Worm (Caenorhabditis elegans): ENCODE measurements around the gene chmp-7.

chmp-7 gene

DNA sequence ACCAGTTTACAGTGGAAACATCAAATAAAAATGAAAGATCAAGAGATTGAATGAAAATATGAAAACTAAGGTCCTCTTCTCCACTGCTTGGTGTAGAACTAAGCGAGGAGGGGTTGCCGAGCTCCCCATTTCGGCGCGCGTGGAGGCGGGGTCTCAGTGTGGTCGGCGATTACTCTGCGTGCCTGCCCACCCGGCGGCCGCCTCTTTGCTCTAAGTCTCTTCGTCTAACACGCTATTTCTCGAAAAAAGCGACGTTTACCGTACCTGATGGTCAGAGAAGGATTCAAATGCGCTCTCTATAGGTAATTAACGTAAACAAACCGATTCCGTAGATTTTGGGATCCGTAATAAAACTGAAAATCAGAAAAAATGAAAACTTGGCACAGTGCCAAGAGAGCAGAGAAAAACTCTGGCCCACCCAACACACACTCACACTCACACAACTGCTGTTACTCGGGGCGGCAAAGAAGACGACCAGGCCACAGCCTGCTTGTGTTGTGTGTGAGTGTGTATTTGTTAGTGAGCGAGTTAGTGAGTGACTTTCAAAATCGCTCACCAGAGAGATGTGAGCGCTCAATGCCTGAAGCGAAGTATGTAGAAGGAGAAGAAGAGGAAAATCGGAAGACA is 6.9 kb downstream of the chmp-7 start (continued):
- TF ChIP-seq unc-42 (tag; optimal IDR thresholded peaks at IDR 0.05) (peak; percentile 60), elt-2 (tag; optimal IDR thresholded peaks at IDR 0.05) (peak; percentile 17), ceh-22 (tag; optimal IDR thresholded peaks at IDR 0.05) (no peak), ahr-1 (tag; optimal IDR thresholded peaks at IDR 0.05) (no peak), ceh-19 (GFP tag; optimal IDR thresholded peaks at IDR 0.05) (no peak), lin-11 (tag; optimal IDR thresholded peaks at IDR 0.05) (no peak), nfya-1 (tag; optimal IDR thresholded peaks at IDR 0.05) (peak; percentile 68), fax-1 (tag; optimal IDR thresholded peaks at IDR 0.05) (no peak), ref-2 (tag; optimal IDR thresholded peaks at IDR 0.05) (no peak), unc-3 (GFP tag; conservative IDR thresholded peaks at IDR 0.05) (no peak), unc-3 (tag; optimal IDR thresholded peaks at IDR 0.05) (no peak), nhr-11 (tag; optimal IDR thresholded peaks at IDR 0.05) (no peak), ceh-18 (tag; optimal IDR thresholded peaks at IDR 0.05) (peak; percentile 71), madf-2 (tag; optimal IDR thresholded peaks at IDR 0.05) (no peak), tbx-2 (tag; optimal IDR thresholded peaks at IDR 0.05) (peak; percentile 58), ceh-9 (tag; optimal IDR thresholded peaks at IDR 0.05) (no peak), pax-1 (tag; optimal IDR thresholded peaks at IDR 0.05) (no peak)

DNA sequence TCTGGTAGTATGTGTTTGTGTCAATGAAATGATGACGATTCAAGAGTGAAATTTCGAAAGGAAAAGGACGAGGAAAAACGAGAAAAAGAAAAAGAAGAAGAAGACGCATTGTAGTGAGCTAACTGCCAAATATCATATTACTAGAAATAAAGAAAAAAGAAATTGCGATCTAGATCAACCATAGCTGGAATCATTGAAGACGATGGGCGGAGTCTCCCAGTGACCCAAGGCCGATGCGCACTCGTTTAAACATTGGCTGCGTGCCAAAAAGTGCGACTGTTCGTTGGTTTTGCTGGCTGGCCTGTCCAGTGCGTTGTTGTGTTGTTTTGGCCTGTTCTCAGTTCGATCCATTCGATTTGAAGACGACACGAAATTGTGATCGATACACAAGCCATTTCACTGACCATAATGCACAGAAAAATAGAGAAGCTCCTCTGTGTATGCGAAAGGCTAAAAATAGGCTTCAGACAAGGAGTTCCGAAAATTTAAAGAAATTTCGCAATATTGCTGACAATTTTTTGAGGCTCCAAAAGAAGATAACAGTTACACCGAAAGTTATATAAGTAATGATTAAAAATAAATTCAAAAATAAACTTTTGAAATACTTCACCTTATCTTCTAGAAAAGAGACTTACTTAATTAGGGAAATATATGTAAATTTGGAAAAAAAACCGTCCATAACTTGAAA is 7.6 kb downstream of the chmp-7 start:
- TF ChIP-seq dmd-4 (tag; optimal IDR thresholded peaks at IDR 0.05; ENCODE audit: borderline replicate concordance) (no peak), C38D4.7 (GFP tag; optimal IDR thresholded peaks at IDR 0.05) (no peak), ceh-45 (GFP tag; IDR thresholded peaks at IDR 0.05) (no peak), pros-1 (tag; optimal IDR thresholded peaks at IDR 0.05) (no peak), nhr-11 (tag; optimal IDR thresholded peaks at IDR 0.05) (no peak), unc-86 (tag; optimal IDR thresholded peaks at IDR 0.05) (no peak), pha-4 (tag; optimal IDR thresholded peaks at IDR 0.05) (no peak), ttx-3 (tag; optimal IDR thresholded peaks at IDR 0.05) (no peak), ceh-9 (tag; optimal IDR thresholded peaks at IDR 0.05) (no peak), rnt-1 (tag; optimal IDR thresholded peaks at IDR 0.05) (no peak), hlh-13 (GFP tag; optimal IDR thresholded peaks at IDR 0.05) (no peak), ceh-34 (tag; optimal IDR thresholded peaks at IDR 0.05) (no peak), ceh-48 (tag; optimal IDR thresholded peaks at IDR 0.05) (no peak), ets-4 (tag; optimal IDR thresholded peaks at IDR 0.05) (no peak), dve-1 (tag; optimal IDR thresholded peaks at IDR 0.05) (no peak), unc-42 (tag; optimal IDR thresholded peaks at IDR 0.05) (no peak), hlh-15 (tag; optimal IDR thresholded peaks at IDR 0.05) (no peak)

ce11 chrII:9063350-9063749 is 8.6 kb downstream of the chmp-7 start:
- TF ChIP-seq fax-1 (tag; optimal IDR thresholded peaks at IDR 0.05) (no peak), madf-2 (tag; optimal IDR thresholded peaks at IDR 0.05) (no peak), pha-4 (tag; optimal IDR thresholded peaks at IDR 0.05) (no peak), ztf-16 (tag; optimal IDR thresholded peaks at IDR 0.05) (no peak), ref-2 (tag; optimal IDR thresholded peaks at IDR 0.05) (peak; percentile 59), pax-1 (tag; optimal IDR thresholded peaks at IDR 0.05) (peak; percentile 23)

DNA sequence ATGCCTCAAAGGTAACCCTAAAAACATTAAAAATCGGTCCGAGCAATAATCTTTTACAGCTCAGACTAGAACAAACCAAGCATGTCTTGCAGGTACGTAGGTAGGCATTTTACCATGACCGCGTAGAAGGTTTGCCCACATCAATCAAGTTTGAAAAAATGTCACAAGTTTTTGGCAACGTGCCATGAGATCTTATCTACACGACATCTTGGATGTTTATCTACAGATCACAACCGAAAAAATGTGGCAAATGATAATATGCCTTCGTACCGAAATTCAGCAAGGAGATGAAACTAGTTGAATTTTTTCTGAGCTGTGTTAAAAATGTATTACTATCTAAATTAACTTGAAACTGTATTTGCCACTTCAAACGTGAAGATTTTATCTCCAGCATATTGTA is 9.7 kb downstream of the chmp-7 start:
- no peak for TF ChIP-seq ceh-48 (tag; optimal IDR thresholded peaks at IDR 0.05)
- TF ChIP-seq ets-4 (tag; optimal IDR thresholded peaks at IDR 0.05) = no peak
- no peak for TF ChIP-seq ceh-6 (GFP tag; optimal IDR thresholded peaks at IDR 0.05)
- no peak for TF ChIP-seq syd-9 (tag; optimal IDR thresholded peaks at IDR 0.05)

ce11 chrII:9069836-9070235 is 15.1 kb downstream of the chmp-7 start:
- no peak for TF ChIP-seq unc-86 (tag; optimal IDR thresholded peaks at IDR 0.05)
- TF ChIP-seq Y22D7AL.16 (tag; optimal IDR thresholded peaks at IDR 0.05) = no peak
- TF ChIP-seq dmd-4 (tag; optimal IDR thresholded peaks at IDR 0.05; ENCODE audit: borderline replicate concordance) = no peak
- no peak for TF ChIP-seq ref-2 (tag; optimal IDR thresholded peaks at IDR 0.05)
- TF ChIP-seq tbx-2 (tag; optimal IDR thresholded peaks at IDR 0.05) = no peak

All from whole organism, late embryonic.